Worm (Caenorhabditis elegans) whole organism, late embryonic: ENCODE measurements around the gene aat-4.
"Not testable (repeated sequence)": the region's sequence is repeated elsewhere in the genome, so short reads cannot be mapped to it uniquely, and the experiment has no call there.

Source experiments
- F13H6.1 ChIP-seq: sonication (generic microtip); optimal IDR thresholded peaks from 2 replicates; lab custom pipeline; 2016; ENCODE audit warnings: missing genetic modification characterization, missing compliant biosample characterization
- ama-1 ChIP-seq: fragments of 150-350 bp; optimal IDR thresholded peaks from 2 replicates; lab custom pipeline; 2014
- ceh-2 ChIP-seq: sonication (generic microtip); optimal IDR thresholded peaks from 2 replicates; lab custom pipeline; 2016; ENCODE audit warnings: missing genotype, missing genetic modification characterization, missing compliant biosample characterization
- eyg-1 ChIP-seq: sonication (generic microtip); optimal IDR thresholded peaks from 2 replicates; lab custom pipeline; 2016; ENCODE audit warnings: missing genotype, missing genetic modification characterization, missing compliant biosample characterization
- fkh-10 ChIP-seq: fragments of 150-350 bp; optimal IDR thresholded peaks from 2 replicates; lab custom pipeline; 2014; ENCODE audit warnings: missing biosample characterization, missing genetic modification reagents, missing genetic modification characterization
- lin-11 ChIP-seq: fragments of 200-800 bp; sonication (Bioruptor generic); optimal IDR thresholded peaks from 2 replicates; lab custom pipeline; 2018; ENCODE audit warnings: mild to moderate bottlenecking, missing genetic modification characterization, missing compliant biosample characterization
- nfya-1 ChIP-seq: sonication (generic microtip); optimal IDR thresholded peaks from 2 replicates; lab custom pipeline; 2017; ENCODE audit warnings: missing genetic modification characterization, mild to moderate bottlenecking, missing compliant biosample characterization, antibody characterized with exemption, moderate library complexity
- pha-2 ChIP-seq: sonication (generic microtip); optimal IDR thresholded peaks from 2 replicates; lab custom pipeline; 2017; ENCODE audit warnings: mild to moderate bottlenecking, missing genetic modification characterization, missing compliant biosample characterization
- pqm-1 ChIP-seq: sonication (generic microtip); optimal IDR thresholded peaks from 2 replicates; lab custom pipeline; 2016; ENCODE audit warnings: missing genetic modification characterization, missing compliant biosample characterization
- rnt-1 ChIP-seq: sonication (generic microtip); optimal IDR thresholded peaks from 2 replicates; lab custom pipeline; 2016; ENCODE audit warnings: missing genetic modification characterization, missing compliant biosample characterization
- unc-55 ChIP-seq: sonication (generic microtip); optimal IDR thresholded peaks from 2 replicates; lab custom pipeline; 2017; ENCODE audit warnings: missing biosample characterization, missing genetic modification reagents, missing genetic modification characterization
- unc-86 ChIP-seq: sonication (generic microtip); optimal IDR thresholded peaks from 2 replicates; lab custom pipeline; 2016; ENCODE audit warnings: missing genetic modification characterization, missing compliant biosample characterization

DNA sequence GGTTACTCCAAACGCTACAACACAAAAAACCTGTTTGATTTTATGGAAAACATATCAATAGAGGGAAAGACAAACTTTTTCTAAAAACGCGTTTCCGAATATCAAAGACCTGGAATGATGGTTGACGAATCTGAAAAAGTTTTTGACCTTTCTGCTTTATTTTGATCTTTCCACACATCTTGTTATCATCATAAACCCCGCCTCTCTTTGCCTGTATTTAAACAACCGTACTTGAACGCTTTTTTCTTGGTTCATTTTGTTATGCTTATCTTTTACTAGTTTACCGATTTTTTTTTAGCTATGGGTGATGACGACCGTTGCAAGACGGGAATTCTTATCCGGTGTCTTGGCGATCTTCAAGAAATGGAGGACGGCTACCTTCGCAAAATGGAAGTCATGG is 22.5 kb downstream of the aat-4 start, which contains the start of gene T13A10.2:
- not testable (repeated sequence) for TF ChIP-seq ceh-2 (tag; lab: Kevin White, UChicago); ama-1 (lab: Kevin White, UChicago); eyg-1 (tag; lab: Kevin White, UChicago); unc-55 (GFP tag; lab: Kevin White, UChicago); pha-2 (tag; lab: Kevin White, UChicago); unc-86; lin-11 (tag; lab: Kevin White, UChicago); F13H6.1 (tag; lab: Kevin White, UChicago); rnt-1; nfya-1; fkh-10 (GFP tag; lab: Kevin White, UChicago); pqm-1 (tag; lab: Kevin White, UChicago)
